Fruit fly (Drosophila melanogaster) Kc167 (cell line): ENCODE results near the gene CG4914.

Source experiments
- Myc ChIP-seq: fragments of >200 bp; optimal IDR thresholded peaks from 2 replicates; lab custom pipeline; 2017; ENCODE audit warnings: missing external identifiers
- Sin3A ChIP-seq: fragments of >200 bp; optimal IDR thresholded peaks from 2 replicates; lab custom pipeline; 2018; ENCODE audit warnings: missing external identifiers
- h ChIP-seq: fragments of >200 bp; optimal IDR thresholded peaks from 3 replicates; lab custom pipeline; 2018; ENCODE audit warnings: missing external identifiers
- insv ChIP-seq: fragments of >200 bp; optimal IDR thresholded peaks from 3 replicates; lab custom pipeline; 2018; ENCODE audit warnings: missing external identifiers
- psq ChIP-seq: fragments of >200 bp; optimal IDR thresholded peaks from 2 replicates; lab custom pipeline; 2017; ENCODE audit warnings: missing external identifiers
- ttk ChIP-seq: sonication (Bioruptor generic); optimal IDR thresholded peaks from 2 replicates; lab custom pipeline; 2017; ENCODE audit warnings: missing external identifiers

The CG4914 gene

dm6 chr3L:14672387-14673110 lies 5.4 kb downstream of the CG4914 start, which contains the start of the genes CG43121 and ome:
CG43121 (minus strand) TSS chr3L:14672437.
ome (plus strand) TSS chr3L:14672839.
- TF ChIP-seq psq (lab: Kevin White, UChicago) = no peak
- TF ChIP-seq h (lab: Kevin White, UChicago) = no peak

dm6 chr3L:14671546-14671945 lies 6.4 kb downstream of the CG4914 start:
- TF ChIP-seq ttk (lab: Kevin White, UChicago) (no peak), psq (lab: Kevin White, UChicago) (no peak), insv (no peak), h (lab: Kevin White, UChicago) (no peak), Myc (lab: Kevin White, UChicago) (no peak), Sin3A (lab: Kevin White, UChicago) (no peak)

dm6 chr3L:14668638-14669037 lies 9.3 kb downstream of the CG4914 start:
- TF ChIP-seq psq (lab: Kevin White, UChicago) = no peak
- TF ChIP-seq Sin3A (lab: Kevin White, UChicago) = no peak
- TF ChIP-seq insv = no peak
- no peak for TF ChIP-seq h (lab: Kevin White, UChicago)
- TF ChIP-seq Myc (lab: Kevin White, UChicago) = no peak

dm6 chr3L:14665802-14666351 lies 12.1 kb downstream of the CG4914 start:
- TF ChIP-seq h (lab: Kevin White, UChicago) (no peak), ttk (lab: Kevin White, UChicago) (no peak), psq (lab: Kevin White, UChicago) (no peak), insv (no peak), Sin3A (lab: Kevin White, UChicago) (no peak), Myc (lab: Kevin White, UChicago) (no peak)

- TF ChIP-seq Sin3A (lab: Kevin White, UChicago) (no peak), ttk (lab: Kevin White, UChicago) (no peak), h (lab: Kevin White, UChicago) (no peak), psq (lab: Kevin White, UChicago) (no peak), Myc (lab: Kevin White, UChicago) (no peak), insv (no peak)
These were observed 13.6 kb downstream of the CG4914 start for dm6 chr3L:14664390-14664789.

dm6 chr3L:14663750-14664149 lies 14.2 kb downstream of the CG4914 start:
- TF ChIP-seq insv (no peak), h (lab: Kevin White, UChicago) (no peak), ttk (lab: Kevin White, UChicago) (no peak), Myc (lab: Kevin White, UChicago) (no peak), Sin3A (lab: Kevin White, UChicago) (no peak), psq (lab: Kevin White, UChicago) (no peak)

- TF ChIP-seq Sin3A (lab: Kevin White, UChicago) (no peak), insv (no peak), ttk (lab: Kevin White, UChicago) (no peak), psq (lab: Kevin White, UChicago) (no peak), h (lab: Kevin White, UChicago) (no peak), Myc (lab: Kevin White, UChicago) (no peak)
These were observed 16.2 kb downstream of the CG4914 start for dm6 chr3L:14661567-14662258.

- no peak for TF ChIP-seq Myc (lab: Kevin White, UChicago)
- no peak for TF ChIP-seq psq (lab: Kevin White, UChicago)
- no peak for TF ChIP-seq insv
- no peak for TF ChIP-seq h (lab: Kevin White, UChicago)
- TF ChIP-seq Sin3A (lab: Kevin White, UChicago) = no peak
- TF ChIP-seq ttk (lab: Kevin White, UChicago) = no peak
These were observed 17.7 kb downstream of the CG4914 start for dm6 chr3L:14659954-14660907.

- no peak for TF ChIP-seq insv
- TF ChIP-seq psq (lab: Kevin White, UChicago) = no peak
- TF ChIP-seq Sin3A (lab: Kevin White, UChicago) = no peak
- no peak for TF ChIP-seq ttk (lab: Kevin White, UChicago)
- TF ChIP-seq h (lab: Kevin White, UChicago) = no peak
- no peak for TF ChIP-seq Myc (lab: Kevin White, UChicago)
These were observed 20.4 kb downstream of the CG4914 start for dm6 chr3L:14657485-14658054.

dm6 chr3L:14655681-14656080 lies 22.3 kb downstream of the CG4914 start:
- TF ChIP-seq psq (lab: Kevin White, UChicago) (no peak), Sin3A (lab: Kevin White, UChicago) (no peak), h (lab: Kevin White, UChicago) (no peak), insv (no peak)

dm6 chr3L:14655178-14655577 lies 22.8 kb downstream of the CG4914 start:
- TF ChIP-seq h (lab: Kevin White, UChicago) (no peak), psq (lab: Kevin White, UChicago) (no peak), Sin3A (lab: Kevin White, UChicago) (no peak), Myc (lab: Kevin White, UChicago) (no peak), insv (no peak), ttk (lab: Kevin White, UChicago) (no peak)
